Fruit fly (Drosophila melanogaster): Measurements from ENCODE around the gene CG31642.
A peak's percentile ranks its signal among the peaks of the same experiment; 100 is the strongest.

Gene CG31642

DNA sequence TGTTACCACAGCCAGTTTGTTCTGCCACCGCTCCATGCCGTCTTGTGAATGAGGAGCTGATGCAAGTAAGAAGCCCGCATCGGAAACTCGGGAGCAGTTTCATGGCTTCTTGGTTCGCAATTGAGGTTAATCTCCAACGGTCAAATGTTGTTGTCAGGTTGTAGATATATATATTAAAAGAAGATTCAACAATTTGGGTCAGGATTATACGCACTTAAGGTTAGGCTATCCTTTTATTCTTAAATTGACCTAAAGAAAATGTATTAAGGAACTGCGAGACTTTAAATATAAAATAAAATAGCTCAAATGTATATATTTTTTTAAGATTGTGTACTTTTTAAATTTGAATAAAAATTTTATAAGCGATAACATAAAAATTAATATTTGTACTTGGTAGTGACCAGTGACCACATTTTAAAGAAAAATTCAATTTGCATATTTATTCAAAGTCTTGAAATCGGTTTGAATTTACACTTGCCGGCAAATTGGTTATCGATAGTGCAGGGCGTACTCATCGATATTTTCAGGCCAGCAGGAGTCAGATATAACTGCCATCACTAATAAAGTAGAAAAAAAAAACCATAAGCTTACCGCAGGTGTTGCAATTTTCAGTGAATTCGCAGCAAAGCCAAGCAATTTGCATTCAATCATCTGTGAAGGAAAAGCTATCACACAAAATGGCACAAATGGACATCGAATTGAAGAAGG, 49.6 kb upstream of the CG31642 start, which contains the start of the genes CG9150 and Pfdn1 (continued):
- no peak for TF ChIP-seq CG3407 (GFP tag; optimal IDR thresholded peaks at IDR 0.05)
- TF ChIP-seq CG7556 (GFP tag; optimal IDR thresholded peaks at IDR 0.05), result no peak
- TF ChIP-seq CG4404 (GFP tag; IDR thresholded peaks at IDR 0.05), result no peak
- TF ChIP-seq Xbp1 (GFP tag; optimal IDR thresholded peaks at IDR 0.05), result no peak
- peak; percentile 95 for TF ChIP-seq E2f2 (GFP tag; IDR thresholded peaks at IDR 0.05)
- no peak for TF ChIP-seq abd-A (tag; optimal IDR thresholded peaks at IDR 0.05)
- TF ChIP-seq gem (tag; optimal IDR thresholded peaks at IDR 0.05), result no peak
- TF ChIP-seq insv (GFP tag; optimal IDR thresholded peaks at IDR 0.05), result no peak
- no peak for TF ChIP-seq CG10321 (GFP tag; IDR thresholded peaks at IDR 0.05)
- TF ChIP-seq TFAM (GFP tag; optimal IDR thresholded peaks at IDR 0.05), result no peak
- no peak for TF ChIP-seq Stat92E (GFP tag; optimal IDR thresholded peaks at IDR 0.05)
- TF ChIP-seq CG32772 (GFP tag; IDR thresholded peaks at IDR 0.05), result peak; percentile 83
- no peak for TF ChIP-seq rib (GFP tag; IDR thresholded peaks at IDR 0.05)
- no peak for TF ChIP-seq fu2 (GFP tag; optimal IDR thresholded peaks at IDR 0.05)
- no peak for TF ChIP-seq bowl (GFP tag; IDR thresholded peaks at IDR 0.05)
- no peak for TF ChIP-seq CG2712 (tag; optimal IDR thresholded peaks at IDR 0.05)
- TF ChIP-seq zfh2 (GFP tag; optimal IDR thresholded peaks at IDR 0.05), result no peak
- TF ChIP-seq nerfin-1 (tag; optimal IDR thresholded peaks at IDR 0.05), result no peak
- no peak for TF ChIP-seq CG7357 (GFP tag; IDR thresholded peaks at IDR 0.05)
- peak; percentile 60; the same call in 2 of the 3 replicates for TF ChIP-seq hb (GFP tag; IDR thresholded peaks at IDR 0.05; ENCODE audit: partially characterized antibody)
- no peak for TF ChIP-seq CG12071 (GFP tag; optimal IDR thresholded peaks at IDR 0.05)
- no peak for TF ChIP-seq Trl (optimal IDR thresholded peaks at IDR 0.05)
- no peak for TF ChIP-seq Trl (GFP tag; optimal IDR thresholded peaks at IDR 0.05)
- no peak for TF ChIP-seq Deaf1 (tag; optimal IDR thresholded peaks at IDR 0.05)
- TF ChIP-seq pfk (GFP tag; optimal IDR thresholded peaks at IDR 0.05), result no peak
- no peak for TF ChIP-seq bsh (GFP tag; optimal IDR thresholded peaks at IDR 0.05)
- no peak for TF ChIP-seq E2f1 (GFP tag; IDR thresholded peaks at IDR 0.05)
- TF ChIP-seq p53 (GFP tag; optimal IDR thresholded peaks at IDR 0.05), result no peak
- TF ChIP-seq Oli (tag; optimal IDR thresholded peaks at IDR 0.05), result no peak
- TF ChIP-seq eyg (GFP tag; optimal IDR thresholded peaks at IDR 0.05), result no peak
- TF ChIP-seq esg (GFP tag; conservative IDR thresholded peaks at IDR 0.05), result no peak
- no peak for TF ChIP-seq ap (GFP tag; IDR thresholded peaks at IDR 0.05)
- no peak for TF ChIP-seq chm (GFP tag; IDR thresholded peaks at IDR 0.05)
- no peak for TF ChIP-seq dan (GFP tag; IDR thresholded peaks at IDR 0.05)
- TF ChIP-seq sisA (GFP tag; IDR thresholded peaks at IDR 0.05), result no peak
- no peak for TF ChIP-seq Doc2 (GFP tag; IDR thresholded peaks at IDR 0.05)
- no peak for TF ChIP-seq CG10959 (GFP tag; IDR thresholded peaks at IDR 0.05)
- TF ChIP-seq HLHmδ (GFP tag; optimal IDR thresholded peaks at IDR 0.05), result no peak
- no peak for TF ChIP-seq yki (optimal IDR thresholded peaks at IDR 0.05)
- TF ChIP-seq CG6854 (GFP tag; optimal IDR thresholded peaks at IDR 0.05), result no peak
- TF ChIP-seq CG17385 (GFP tag; optimal IDR thresholded peaks at IDR 0.05), result no peak
- TF ChIP-seq cato (GFP tag; optimal IDR thresholded peaks at IDR 0.05; ENCODE audit: borderline replicate concordance), result no peak
- TF ChIP-seq CG33557 (GFP tag; optimal IDR thresholded peaks at IDR 0.05), result no peak
- no peak for TF ChIP-seq da (GFP tag; optimal IDR thresholded peaks at IDR 0.05)
- no peak for TF ChIP-seq CG34376 (GFP tag; optimal IDR thresholded peaks at IDR 0.05)
- no peak for TF ChIP-seq CG32532 (GFP tag; IDR thresholded peaks at IDR 0.05)
- no peak for TF ChIP-seq CG8765 (GFP tag; IDR thresholded peaks at IDR 0.05)
- no peak for TF ChIP-seq h (optimal IDR thresholded peaks at IDR 0.05)
- TF ChIP-seq CrebB (tag; optimal IDR thresholded peaks at IDR 0.05), result no peak
- no peak for TF ChIP-seq CG11723 (GFP tag; optimal IDR thresholded peaks at IDR 0.05)
- TF ChIP-seq CG34224 (GFP tag; IDR thresholded peaks at IDR 0.05; ENCODE audit: partially characterized antibody), result peak; percentile 96
- TF ChIP-seq Kr (GFP tag; optimal IDR thresholded peaks at IDR 0.05), result no peak

All from whole organism, embryonic.